Fruit fly (Drosophila melanogaster) whole organism: ENCODE measurements around the gene elB.

Experiments
- pan ChIP-seq: fragments of >200 bp; optimal IDR thresholded peaks from 2 replicates; lab custom pipeline; 2017
- psq ChIP-seq: fragments of >200 bp; optimal IDR thresholded peaks from 2 replicates; lab custom pipeline; 2017

DNA sequence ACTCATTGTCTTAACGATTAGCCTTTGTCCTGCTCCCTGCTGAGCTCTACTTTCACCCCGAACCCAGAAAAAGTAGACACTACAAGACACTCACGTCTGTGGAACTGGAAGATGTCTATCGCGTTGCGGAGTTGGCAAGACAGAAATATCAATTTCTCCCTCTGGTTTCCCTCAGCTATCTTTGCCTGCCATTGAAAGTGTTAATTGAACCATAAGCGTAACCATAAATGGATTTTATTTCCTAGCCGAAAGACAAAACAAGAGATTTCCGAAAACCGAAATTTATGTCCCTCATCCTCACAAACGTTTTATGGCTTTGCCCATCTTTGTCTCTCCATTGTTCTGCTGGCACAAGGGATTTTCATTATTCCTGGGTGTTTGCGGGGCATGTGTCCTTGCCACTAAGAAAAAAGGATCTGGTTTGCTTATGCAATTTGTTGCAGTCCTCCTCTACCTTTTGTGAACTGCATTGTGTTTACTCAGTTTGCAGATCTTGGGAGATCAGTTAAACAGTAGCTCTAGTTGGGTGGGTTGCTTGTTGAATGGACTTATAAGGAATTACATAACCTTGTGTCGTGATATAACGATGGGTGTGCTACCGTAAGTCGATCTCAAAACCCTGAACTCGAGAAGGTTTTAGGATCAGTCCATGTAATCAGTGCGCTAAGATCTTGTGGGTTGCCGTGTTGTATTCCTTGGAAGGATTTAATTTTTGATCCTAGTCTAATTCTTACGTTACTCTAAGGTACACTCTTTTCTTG, 26.7 kb upstream of the elB start:
- TF ChIP-seq pan: no peak
- TF ChIP-seq psq (lab: Kevin White, UChicago): no peak
